Worm (Caenorhabditis elegans) whole organism, L1 larva: Measurements from ENCODE around the gene F47D12.7.
A peak's percentile ranks its signal among the peaks of the same experiment; 100 is the strongest.

Experiments used
- C04F5.9 ChIP-seq: sonication (generic microtip); optimal IDR thresholded peaks from 2 replicates; lab custom pipeline; 2016; ENCODE audit warnings: missing genetic modification characterization, missing compliant biosample characterization
- C34B4.2 ChIP-seq: sonication (generic microtip); optimal IDR thresholded peaks from 2 replicates; lab custom pipeline; 2017; ENCODE audit warnings: mild to moderate bottlenecking, missing genetic modification characterization, missing compliant biosample characterization
- F16B12.6 ChIP-seq: fragments of 150-350 bp; optimal IDR thresholded peaks from 2 replicates; lab custom pipeline; 2014; ENCODE audit warnings: missing biosample characterization, missing genetic modification characterization
- aha-1 ChIP-seq: fragments of 150-350 bp; optimal IDR thresholded peaks from 2 replicates; lab custom pipeline; 2014; ENCODE audit warnings: missing biosample characterization, missing genetic modification characterization
- aly-2 ChIP-seq: fragments of 150-350 bp; optimal IDR thresholded peaks from 2 replicates; lab custom pipeline; 2014; ENCODE audit warnings: missing biosample characterization, missing genetic modification characterization
- ama-1 ChIP-seq: fragments of 150-350 bp; optimal IDR thresholded peaks from 2 replicates; lab custom pipeline; 2014
- blmp-1 ChIP-seq: fragments of 150-350 bp; optimal IDR thresholded peaks from 2 replicates; lab custom pipeline; 2014; ENCODE audit warnings: missing biosample characterization, missing genetic modification characterization
- ceh-63 ChIP-seq: fragments of 200-800 bp; sonication (Bioruptor generic); optimal IDR thresholded peaks from 2 replicates; lab custom pipeline; 2018; ENCODE audit warnings: mild to moderate bottlenecking, missing genetic modification characterization, missing compliant biosample characterization
- ceh-8 ChIP-seq: fragments of 200-800 bp; sonication (Bioruptor generic); optimal IDR thresholded peaks from 2 replicates; lab custom pipeline; 2018; ENCODE audit warnings: mild to moderate bottlenecking, missing genetic modification characterization, moderate library complexity, missing compliant biosample characterization
- ceh-88 ChIP-seq: fragments of 200-800 bp; sonication (Bioruptor generic); IDR thresholded peaks from 2 replicates; pipeline ENCODE4 v1.3.6; 2022; ENCODE audit warnings: missing genetic modification characterization, missing compliant biosample characterization
- efl-3 ChIP-seq: fragments of 200-800 bp; sonication (Bioruptor generic); optimal IDR thresholded peaks from 2 replicates; lab custom pipeline; 2018; ENCODE audit warnings: mild to moderate bottlenecking, missing genetic modification characterization, missing compliant biosample characterization
- egl-13 ChIP-seq: sonication (generic microtip); optimal IDR thresholded peaks from 2 replicates; lab custom pipeline; 2016; ENCODE audit warnings: missing genotype, missing genetic modification reagents, missing genetic modification characterization, missing compliant biosample characterization
- egl-27 ChIP-seq, 2 experiments: fragments of 150-350 bp in 1 of 2; sonication (generic microtip); optimal IDR thresholded peaks; 3 replicates each; lab custom pipeline; 2017 to 2018; ENCODE audit warnings: missing biosample characterization in 2 of 2, missing genetic modification characterization in 2 of 2, missing genetic modification reagents in 2 of 2
- ets-5 ChIP-seq: fragments of 200-800 bp; sonication (Bioruptor generic); IDR thresholded peaks from 2 replicates; pipeline ENCODE4 v1.3.6; 2022; ENCODE audit warnings: missing genetic modification characterization, missing compliant biosample characterization
- fkh-10 ChIP-seq: sonication (generic microtip); optimal IDR thresholded peaks from 2 replicates; lab custom pipeline; 2017; ENCODE audit warnings: missing biosample characterization, missing genetic modification reagents, missing genetic modification characterization
- fkh-8 ChIP-seq: sonication (generic microtip); optimal IDR thresholded peaks from 2 replicates; lab custom pipeline; 2016; ENCODE audit warnings: mild to moderate bottlenecking, missing genetic modification characterization, missing compliant biosample characterization
- fos-1 ChIP-seq: fragments of 150-350 bp; optimal IDR thresholded peaks from 2 replicates; lab custom pipeline; 2014; ENCODE audit warnings: missing biosample characterization, missing genetic modification characterization
- grh-1 ChIP-seq: fragments of 200-800 bp; sonication (Bioruptor generic); IDR thresholded peaks from 2 replicates; pipeline ENCODE4 v1.3.6; 2022; ENCODE audit warnings: missing genetic modification reagents, missing genetic modification characterization, missing compliant biosample characterization
- hlh-17 ChIP-seq: fragments of 200-800 bp; sonication (Bioruptor generic); optimal IDR thresholded peaks from 2 replicates; lab custom pipeline; 2018; ENCODE audit warnings: missing genetic modification characterization, mild to moderate bottlenecking, missing compliant biosample characterization, moderate library complexity, borderline replicate concordance
- hpl-2 ChIP-seq: fragments of 150-350 bp; optimal IDR thresholded peaks from 2 replicates; lab custom pipeline; 2014; ENCODE audit warnings: missing biosample characterization, missing genetic modification reagents, missing genetic modification characterization
- irx-1 ChIP-seq: sonication (generic microtip); optimal IDR thresholded peaks from 2 replicates; lab custom pipeline; 2016; ENCODE audit warnings: missing genetic modification characterization, missing compliant biosample characterization
- jun-1 ChIP-seq: fragments of 150-350 bp; optimal IDR thresholded peaks from 2 replicates; lab custom pipeline; 2014; ENCODE audit warnings: missing biosample characterization, missing genetic modification reagents, missing genetic modification characterization
- lin-14 ChIP-seq: fragments of 200-800 bp; sonication (Bioruptor generic); optimal IDR thresholded peaks from 2 replicates; lab custom pipeline; 2018; ENCODE audit warnings: mild to moderate bottlenecking, missing genetic modification characterization, moderate library complexity, missing compliant biosample characterization
- lsy-2 ChIP-seq, 2 experiments: fragments of 150-350 bp; optimal IDR thresholded peaks; 2 replicates each; lab custom pipeline; 2014; ENCODE audit warnings: missing biosample characterization in 2 of 2, missing genetic modification characterization in 2 of 2
- mab-9 ChIP-seq: fragments of 200-800 bp; sonication (Bioruptor generic); IDR thresholded peaks from 2 replicates; pipeline ENCODE4 v1.3.6; 2022; ENCODE audit warnings: missing genetic modification reagents, missing genetic modification characterization, missing compliant biosample characterization
- mef-2 ChIP-seq: fragments of 150-350 bp; optimal IDR thresholded peaks from 2 replicates; lab custom pipeline; 2014; ENCODE audit warnings: missing biosample characterization, missing genetic modification characterization
- nhr-11 ChIP-seq: fragments of 150-350 bp; optimal IDR thresholded peaks from 2 replicates; lab custom pipeline; 2014; ENCODE audit warnings: missing biosample characterization, missing genetic modification characterization
- nhr-19 ChIP-seq: fragments of 200-800 bp; sonication (Bioruptor generic); conservative IDR thresholded peaks from 2 replicates; pipeline ENCODE4 v1.3.6; 2022; ENCODE audit warnings: missing genetic modification characterization, missing compliant biosample characterization
- nhr-71 ChIP-seq: sonication (generic microtip); optimal IDR thresholded peaks from 2 replicates; lab custom pipeline; 2016; ENCODE audit warnings: mild to moderate bottlenecking, missing genetic modification characterization, moderate library complexity, missing compliant biosample characterization
- nhr-77 ChIP-seq: fragments of 150-350 bp; optimal IDR thresholded peaks from 2 replicates; lab custom pipeline; 2014; ENCODE audit warnings: missing biosample characterization, missing genetic modification characterization
- nhr-90 ChIP-seq: sonication (generic microtip); optimal IDR thresholded peaks from 2 replicates; lab custom pipeline; 2016; ENCODE audit warnings: mild to moderate bottlenecking, missing genetic modification characterization, missing compliant biosample characterization; ENCODE audit not compliant: poor library complexity
- pag-3 ChIP-seq: sonication (generic microtip); optimal IDR thresholded peaks from 2 replicates; lab custom pipeline; 2017; ENCODE audit warnings: missing genetic modification characterization, mild to moderate bottlenecking, missing compliant biosample characterization, antibody characterized with exemption, borderline replicate concordance; ENCODE audit not compliant: insufficient read depth
- pqm-1 ChIP-seq: sonication (generic microtip); optimal IDR thresholded peaks from 3 replicates; lab custom pipeline; 2017; ENCODE audit warnings: missing biosample characterization, missing genetic modification characterization
- snu-23 ChIP-seq: sonication (generic microtip); optimal IDR thresholded peaks from 2 replicates; lab custom pipeline; 2016; ENCODE audit warnings: missing genetic modification characterization, missing compliant biosample characterization
- sptf-1 ChIP-seq: fragments of 150-350 bp; optimal IDR thresholded peaks from 2 replicates; lab custom pipeline; 2014; ENCODE audit warnings: missing biosample characterization, missing genetic modification characterization
- sup-37 ChIP-seq: fragments of 200-800 bp; sonication (Bioruptor generic); optimal IDR thresholded peaks from 2 replicates; lab custom pipeline; 2018; ENCODE audit warnings: mild to moderate bottlenecking, missing genetic modification characterization, missing compliant biosample characterization
- swsn-7 ChIP-seq: sonication (generic microtip); optimal IDR thresholded peaks from 2 replicates; lab custom pipeline; 2016; ENCODE audit warnings: missing genetic modification characterization, missing compliant biosample characterization
- unc-130 ChIP-seq: fragments of 150-350 bp; optimal IDR thresholded peaks from 2 replicates; lab custom pipeline; 2017; ENCODE audit warnings: missing biosample characterization, missing genetic modification characterization, inconsistent platforms
- unc-98 ChIP-seq: fragments of 200-800 bp; sonication (Bioruptor generic); IDR thresholded peaks from 2 replicates; pipeline ENCODE4 v1.3.6; 2022; ENCODE audit warnings: missing genetic modification characterization, missing compliant biosample characterization
- ztf-11 ChIP-seq, 2 experiments: sonication (generic microtip); optimal IDR thresholded peaks; 2 replicates each; lab custom pipeline; 2016 to 2017; ENCODE audit warnings: missing genetic modification characterization in 2 of 2, missing biosample characterization in 1 of 2, missing compliant biosample characterization in 1 of 2
- ztf-4 ChIP-seq: fragments of 150-350 bp; optimal IDR thresholded peaks from 2 replicates; lab custom pipeline; 2014; ENCODE audit warnings: missing biosample characterization, missing genetic modification characterization

F47D12.7 gene

DNA sequence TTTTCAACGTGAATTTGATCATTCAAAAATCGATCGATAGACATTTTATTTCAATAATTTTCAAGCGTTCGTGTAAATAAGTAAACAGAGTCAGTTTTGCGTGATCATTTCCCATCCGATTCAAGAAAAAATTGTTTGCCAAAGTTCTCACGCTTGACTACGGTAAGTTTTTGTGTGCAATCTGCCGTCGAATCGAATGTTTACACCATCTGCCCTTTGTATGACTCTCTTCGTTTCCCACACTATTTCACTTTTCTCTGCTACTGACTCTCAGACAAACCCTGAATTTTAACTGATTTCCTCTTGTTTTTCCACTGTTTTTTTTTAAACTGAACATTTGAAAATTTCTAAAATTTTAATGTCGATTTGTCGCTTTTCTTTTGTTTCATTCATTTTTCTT lies 48.9 kb upstream of the F47D12.7 start (continued):
- TF ChIP-seq aly-2 (tag; lab: Kevin White, UChicago) (peak; percentile 88), ztf-11 (tag; optimal IDR thresholded peaks at IDR 0.05; lab: Kevin White, UChicago) (peak in 1 of 2 experiments; percentile 40), hlh-17 (no peak), nhr-90 (peak; percentile 83), nhr-71 (tag; lab: Kevin White, UChicago) (peak; percentile 93), ets-5 (no peak), ceh-88 (GFP tag; lab: Robert Waterston, UW) (no peak), ceh-8 (GFP tag; lab: Kevin White, UChicago) (peak; percentile 39), egl-13 (tag; lab: Kevin White, UChicago) (no peak), jun-1 (peak; percentile 64), ztf-4 (tag; lab: Kevin White, UChicago) (peak; percentile 68), sptf-1 (tag; lab: Kevin White, UChicago) (no peak), nhr-11 (tag; lab: Kevin White, UChicago) (no peak), egl-27 (tag; optimal IDR thresholded peaks at IDR 0.05; lab: Kevin White, UChicago) (peak in 1 of 2 experiments; percentile 21), unc-98 (GFP tag; lab: Robert Waterston, UW) (0 out of 2 replicates have a peak, but pooled peaks have one; percentile 26), pag-3 (peak; percentile 49), efl-3 (GFP tag; lab: Kevin White, UChicago) (no peak), aha-1 (tag; lab: Kevin White, UChicago) (no peak), unc-130 (tag; lab: Kevin White, UChicago) (peak; percentile 69), snu-23 (GFP tag; lab: Kevin White, UChicago) (peak; percentile 95), fkh-8 (tag; lab: Kevin White, UChicago) (peak; percentile 81), lin-14 (GFP tag; lab: Kevin White, UChicago) (peak; percentile 91), irx-1 (tag; lab: Kevin White, UChicago) (peak; percentile 84), mef-2 (tag; lab: Kevin White, UChicago) (no peak), F16B12.6 (tag; lab: Kevin White, UChicago) (peak; percentile 97), pqm-1 (tag; lab: Kevin White, UChicago) (no peak), blmp-1 (tag; lab: Kevin White, UChicago) (peak; percentile 28), nhr-19 (GFP tag; lab: Robert Waterston, UW) (peak; percentile 88), grh-1 (GFP tag; lab: Robert Waterston, UW) (peak; percentile 55; the same call in 1 of the 2 replicates), hpl-2 (GFP tag; lab: Kevin White, UChicago) (peak; percentile 73), sup-37 (GFP tag; lab: Kevin White, UChicago) (peak; percentile 74), ceh-63 (no peak), mab-9 (GFP tag; lab: Robert Waterston, UW) (peak; percentile 54), nhr-77 (tag; lab: Kevin White, UChicago) (peak; percentile 83), C04F5.9 (tag; lab: Kevin White, UChicago) (peak; percentile 71)

DNA sequence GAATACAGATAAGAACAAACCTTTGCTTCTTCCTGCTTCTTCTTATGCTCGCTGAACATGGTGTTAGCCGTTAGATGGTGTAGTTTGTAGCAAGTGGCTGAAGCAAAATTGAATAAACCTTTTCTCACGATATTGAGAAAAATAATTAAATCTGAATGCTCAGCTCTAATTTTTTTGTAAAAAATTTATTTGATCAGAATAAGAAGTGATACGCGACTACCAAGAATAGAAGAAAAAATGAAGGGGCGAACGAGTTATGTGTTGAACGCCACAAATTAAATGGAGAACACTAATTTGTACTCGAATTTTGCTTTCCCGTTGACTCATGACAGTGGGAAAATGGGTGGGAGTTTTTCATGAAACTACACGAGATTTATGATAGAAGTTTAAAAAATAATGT lies 47.4 kb upstream of the F47D12.7 start, which contains the start of gene C56G2.9:
Gene C56G2.9, minus strand, starts transcription at position 101 of the 400 bp plus-strand sequence.
- TF ChIP-seq lsy-2 (tag; optimal IDR thresholded peaks at IDR 0.05; lab: Kevin White, UChicago) (no peak), swsn-7 (tag; lab: Kevin White, UChicago) (no peak), nhr-71 (tag; lab: Kevin White, UChicago) (no peak), ztf-11 (tag; optimal IDR thresholded peaks at IDR 0.05; lab: Kevin White, UChicago) (no peak), hpl-2 (GFP tag; lab: Kevin White, UChicago) (no peak), C34B4.2 (tag; lab: Kevin White, UChicago) (no peak), lin-14 (GFP tag; lab: Kevin White, UChicago) (no peak), fkh-10 (GFP tag; lab: Kevin White, UChicago) (no peak), fos-1 (tag; lab: Kevin White, UChicago) (no peak), ama-1 (lab: Kevin White, UChicago) (no peak)
